Worm (Caenorhabditis elegans) whole organism, L3 larva: Measurements from ENCODE around the gene slc-17.1.
A peak's percentile ranks its signal among the peaks of the same experiment; 100 is the strongest.

Experiments used
- R02D3.7 ChIP-seq: fragments of 150-350 bp; optimal IDR thresholded peaks from 2 replicates; lab custom pipeline; 2014; ENCODE audit warnings: missing biosample characterization, missing genetic modification characterization
- aly-2 ChIP-seq: fragments of 150-350 bp; optimal IDR thresholded peaks from 2 replicates; lab custom pipeline; 2014; ENCODE audit warnings: missing biosample characterization, missing genetic modification characterization
- fkh-2 ChIP-seq: fragments of 150-350 bp; optimal IDR thresholded peaks from 2 replicates; lab custom pipeline; 2014; ENCODE audit warnings: missing biosample characterization, missing genetic modification reagents, missing genetic modification characterization
- nhr-237 ChIP-seq: fragments of 150-350 bp; optimal IDR thresholded peaks from 2 replicates; lab custom pipeline; 2014; ENCODE audit warnings: missing biosample characterization, missing genetic modification characterization
- pha-4 ChIP-seq: fragments of 150-350 bp; optimal IDR thresholded peaks from 2 replicates; lab custom pipeline; 2014; ENCODE audit warnings: missing biosample characterization, missing genetic modification reagents, missing genetic modification characterization

- peak; percentile 84 for TF ChIP-seq pha-4 (tag; lab: Kevin White, UChicago)
- TF ChIP-seq aly-2 (tag; lab: Kevin White, UChicago), result peak; percentile 13
- TF ChIP-seq fkh-2 (tag; lab: Kevin White, UChicago), result no peak
- TF ChIP-seq nhr-237, result no peak
- TF ChIP-seq R02D3.7 (tag; lab: Kevin White, UChicago), result peak; percentile 27
Measured at ce11 chrX:17479694-17480574, 15.2 kb upstream of the slc-17.1 start.
